Worm (Caenorhabditis elegans) whole organism, L4 larva: ENCODE measurements around the gene hpo-31.

Source experiments
- F37D6.2 ChIP-seq: sonication (generic microtip); optimal IDR thresholded peaks from 2 replicates; lab custom pipeline; 2016; ENCODE audit warnings: mild to moderate bottlenecking, missing genetic modification characterization, missing compliant biosample characterization
- dmd-8 ChIP-seq: fragments of 200-800 bp; sonication (Bioruptor generic); IDR thresholded peaks from 2 replicates; pipeline ENCODE4 v1.3.6; 2022; ENCODE audit warnings: missing genetic modification characterization, missing compliant biosample characterization
- fos-1 ChIP-seq: fragments of 150-350 bp; optimal IDR thresholded peaks from 2 replicates; lab custom pipeline; 2014; ENCODE audit warnings: missing biosample characterization, missing genetic modification characterization
- nhr-76 ChIP-seq: fragments of 150-350 bp; optimal IDR thresholded peaks from 2 replicates; lab custom pipeline; 2014; ENCODE audit warnings: missing biosample characterization, missing genetic modification characterization
- saeg-2 ChIP-seq: fragments of 200-800 bp; sonication (Bioruptor generic); IDR thresholded peaks from 2 replicates; pipeline ENCODE4 v1.3.6; 2022; ENCODE audit warnings: missing genetic modification reagents, missing genetic modification characterization, missing compliant biosample characterization
- skn-1 ChIP-seq: fragments of 150-350 bp; optimal IDR thresholded peaks from 2 replicates; lab custom pipeline; 2014; ENCODE audit warnings: missing biosample characterization, missing genetic modification characterization

ce11 chrV:13812931-13813330, 9.9 kb upstream of the hpo-31 start, which contains the start of gene ceh-24:
- TF ChIP-seq nhr-76 (tag; lab: Kevin White, UChicago) (no peak), fos-1 (tag; lab: Kevin White, UChicago) (no peak), skn-1 (tag; lab: Kevin White, UChicago) (no peak), F37D6.2 (tag; lab: Kevin White, UChicago) (no peak), dmd-8 (GFP tag; lab: Robert Waterston, UW) (no peak), saeg-2 (GFP tag; lab: Robert Waterston, UW) (no peak)
